Fruit fly (Drosophila melanogaster): ENCODE measurements around the gene CG14671.

CG14671 gene

dm6 chr3R:5591398-5591853 lies 26.8 kb upstream of the CG14671 start, which contains the start of the genes noi and Vha26 (continued):
- TF ChIP-seq disco-r (GFP tag; optimal IDR thresholded peaks at IDR 0.05) (no peak), BEAF-32 (GFP tag; optimal IDR thresholded peaks at IDR 0.05) (peak; percentile 77), CG2129 (GFP tag; IDR thresholded peaks at IDR 0.05; ENCODE audit: partially characterized antibody) (peak; percentile 51), CG15514 (GFP tag; optimal IDR thresholded peaks at IDR 0.05) (peak; percentile 73), CG4730 (GFP tag; IDR thresholded peaks at IDR 0.05) (no peak), YL-1 (GFP tag; optimal IDR thresholded peaks at IDR 0.05) (peak; percentile 45), CG13775 (GFP tag; optimal IDR thresholded peaks at IDR 0.05) (peak; percentile 49), Tbp (GFP tag; optimal IDR thresholded peaks at IDR 0.05) (no peak), Hey (tag; optimal IDR thresholded peaks at IDR 0.05) (no peak), ind (GFP tag; optimal IDR thresholded peaks at IDR 0.05) (peak; percentile 38), Jarid2 (GFP tag; optimal IDR thresholded peaks at IDR 0.05) (no peak), sr (GFP tag; IDR thresholded peaks at IDR 0.05) (no peak), H15 (GFP tag; IDR thresholded peaks at IDR 0.05) (no peak), CG3995 (GFP tag; optimal IDR thresholded peaks at IDR 0.05) (peak; percentile 85), CG10431 (GFP tag; optimal IDR thresholded peaks at IDR 0.05) (no peak), CG13287 (GFP tag; IDR thresholded peaks at IDR 0.05; ENCODE audit: partially characterized antibody) (no peak; the same call in none of the 2 replicates), CG9215 (GFP tag; IDR thresholded peaks at IDR 0.05) (no peak), wdn (GFP tag; IDR thresholded peaks at IDR 0.05) (no peak), CG11398 (GFP tag; optimal IDR thresholded peaks at IDR 0.05) (no peak), CG11696 (GFP tag; IDR thresholded peaks at IDR 0.05) (no peak), Opbp (GFP tag; IDR thresholded peaks at IDR 0.05; ENCODE audit: partially characterized antibody) (no peak; the same call in 2 of the 3 replicates), CG4282 (GFP tag; optimal IDR thresholded peaks at IDR 0.05) (no peak), Ravus (GFP tag; IDR thresholded peaks at IDR 0.05) (no peak), CG1233 (GFP tag; optimal IDR thresholded peaks at IDR 0.05) (no peak), CG1529 (GFP tag; optimal IDR thresholded peaks at IDR 0.05) (no peak), CG12391 (tag; optimal IDR thresholded peaks at IDR 0.05) (peak; percentile 72), CG32767 (GFP tag; IDR thresholded peaks at IDR 0.05) (peak; percentile 40; the same call in 1 of the 2 replicates), Fer2 (tag; optimal IDR thresholded peaks at IDR 0.05) (peak; percentile 8), CG8281 (tag; optimal IDR thresholded peaks at IDR 0.05) (no peak), CG17568 (GFP tag; optimal IDR thresholded peaks at IDR 0.05) (no peak), fd102C (GFP tag; optimal IDR thresholded peaks at IDR 0.05) (no peak), GATAe (GFP tag; conservative IDR thresholded peaks at IDR 0.05) (no peak), CG3065 (GFP tag; optimal IDR thresholded peaks at IDR 0.05) (no peak), Mad (GFP tag; optimal IDR thresholded peaks at IDR 0.05) (peak; percentile 13), CG13624 (GFP tag; optimal IDR thresholded peaks at IDR 0.05) (peak; percentile 33), fd3F (GFP tag; optimal IDR thresholded peaks at IDR 0.05) (peak; percentile 20), CG31365 (tag; optimal IDR thresholded peaks at IDR 0.05) (no peak), grau (tag; optimal IDR thresholded peaks at IDR 0.05) (peak; percentile 72), zen2 (GFP tag; IDR thresholded peaks at IDR 0.05; ENCODE audit: partially characterized antibody) (no peak), inv (GFP tag; IDR thresholded peaks at IDR 0.05; ENCODE audit: partially characterized antibody) (peak; percentile 53; the same call in 1 of the 2 replicates), ewg (GFP tag; optimal IDR thresholded peaks at IDR 0.05) (no peak), ap (GFP tag; IDR thresholded peaks at IDR 0.05) (no peak), CG18599 (GFP tag; optimal IDR thresholded peaks at IDR 0.05) (no peak), Fer3 (tag; optimal IDR thresholded peaks at IDR 0.05) (peak; percentile 19), CG2202 (tag; optimal IDR thresholded peaks at IDR 0.05) (peak; percentile 50), CG12236 (GFP tag; optimal IDR thresholded peaks at IDR 0.05) (no peak), CG1647 (GFP tag; optimal IDR thresholded peaks at IDR 0.05) (no peak), Sox102F (GFP tag; optimal IDR thresholded peaks at IDR 0.05) (no peak), sc (optimal IDR thresholded peaks at IDR 0.05) (no peak), sc (GFP tag; optimal IDR thresholded peaks at IDR 0.05) (no peak), CG18476 (GFP tag; optimal IDR thresholded peaks at IDR 0.05) (peak; percentile 58)
